Worm (Caenorhabditis elegans): ENCODE data around the gene F35B3.4.

F35B3.4 gene

ce11 chrX:16988367-16988766 lies 32.4 kb downstream of the F35B3.4 start:
- no peak for TF ChIP-seq unc-3 (GFP tag; conservative IDR thresholded peaks at IDR 0.05)
- TF ChIP-seq unc-3 (tag; optimal IDR thresholded peaks at IDR 0.05): peak; percentile 18
- TF ChIP-seq lim-6 (tag; optimal IDR thresholded peaks at IDR 0.05): no peak

ce11 chrX:16978308-16978707 lies 42.5 kb downstream of the F35B3.4 start, which contains the start of gene mbl-1:
Gene mbl-1 (plus strand): TSS chrX:16978608.
- TF ChIP-seq ztf-16 (tag; optimal IDR thresholded peaks at IDR 0.05): no peak
- TF ChIP-seq ceh-9 (tag; optimal IDR thresholded peaks at IDR 0.05): no peak
- no peak for TF ChIP-seq dve-1 (tag; optimal IDR thresholded peaks at IDR 0.05)
- no peak for TF ChIP-seq ceh-24 (tag; optimal IDR thresholded peaks at IDR 0.05)
- TF ChIP-seq gmeb-2 (tag; optimal IDR thresholded peaks at IDR 0.05): no peak
- no peak for TF ChIP-seq ahr-1 (tag; optimal IDR thresholded peaks at IDR 0.05)
- TF ChIP-seq fkh-6 (tag; optimal IDR thresholded peaks at IDR 0.05): no peak
- TF ChIP-seq che-1 (tag; optimal IDR thresholded peaks at IDR 0.05): no peak
- TF ChIP-seq hlh-15 (tag; optimal IDR thresholded peaks at IDR 0.05): no peak
- TF ChIP-seq fax-1 (tag; optimal IDR thresholded peaks at IDR 0.05): no peak
- no peak for TF ChIP-seq ceh-6 (GFP tag; optimal IDR thresholded peaks at IDR 0.05)

- no peak for TF ChIP-seq nhr-232 (tag; optimal IDR thresholded peaks at IDR 0.05)
- no peak for TF ChIP-seq syd-9 (tag; optimal IDR thresholded peaks at IDR 0.05)
- TF ChIP-seq hlh-8 (tag; optimal IDR thresholded peaks at IDR 0.05): no peak
- TF ChIP-seq hlh-30 (tag; optimal IDR thresholded peaks at IDR 0.05; ENCODE audit: insufficient read depth): no peak
- no peak for TF ChIP-seq fax-1 (tag; optimal IDR thresholded peaks at IDR 0.05)
- no peak for TF ChIP-seq gmeb-2 (tag; optimal IDR thresholded peaks at IDR 0.05)
- TF ChIP-seq T23F11.4 (GFP tag; optimal IDR thresholded peaks at IDR 0.05): no peak
- no peak for TF ChIP-seq dve-1 (tag; optimal IDR thresholded peaks at IDR 0.05)
- no peak for TF ChIP-seq elt-4 (tag; optimal IDR thresholded peaks at IDR 0.05)
- no peak for TF ChIP-seq ceh-24 (tag; optimal IDR thresholded peaks at IDR 0.05)
- TF ChIP-seq lin-11 (tag; optimal IDR thresholded peaks at IDR 0.05): no peak
- no peak for TF ChIP-seq pros-1 (tag; optimal IDR thresholded peaks at IDR 0.05)
- no peak for TF ChIP-seq ceh-48 (tag; optimal IDR thresholded peaks at IDR 0.05)
These were observed 44.7 kb downstream of the F35B3.4 start, which contains the start of gene F52G3.5 for ce11 chrX:16976043-16976442. Gene F52G3.5 (minus strand): TSS chrX:16976143.
